Fruit fly (Drosophila melanogaster) whole organism, adult: ENCODE results near the gene CG34250.

Experiments
- CG11617 ChIP-seq: fragments of 200-800 bp; sonication (Bioruptor generic); optimal IDR thresholded peaks from 2 replicates; lab custom pipeline; 2017; ENCODE audit warnings: mild to moderate bottlenecking, missing biosample characterization, missing genetic modification reagents, missing genetic modification characterization
- CG12768 ChIP-seq: fragments of 200-800 bp; sonication (Bioruptor generic); optimal IDR thresholded peaks from 2 replicates; lab custom pipeline; 2017; ENCODE audit warnings: missing biosample characterization, missing genetic modification characterization, mild to moderate bottlenecking, moderate library complexity, missing genetic modification reagents
- CG14711 ChIP-seq: fragments of 200-800 bp; sonication (Bioruptor generic); optimal IDR thresholded peaks from 2 replicates; lab custom pipeline; 2018; ENCODE audit warnings: missing biosample characterization, mild to moderate bottlenecking, missing genetic modification characterization, moderate library complexity
- CG1620 ChIP-seq: fragments of 200-800 bp; sonication (Bioruptor generic); optimal IDR thresholded peaks from 2 replicates; lab custom pipeline; 2016; ENCODE audit warnings: missing biosample characterization, missing genetic modification characterization
- CG33017 ChIP-seq: fragments of 200-800 bp; sonication (Bioruptor generic); optimal IDR thresholded peaks from 2 replicates; lab custom pipeline; 2018; ENCODE audit warnings: missing biosample characterization, mild to moderate bottlenecking, missing genetic modification characterization, moderate library complexity
- CG5204 ChIP-seq: fragments of 200-800 bp; sonication (Bioruptor generic); optimal IDR thresholded peaks from 2 replicates; lab custom pipeline; 2016; ENCODE audit warnings: missing biosample characterization, missing genetic modification characterization
- CG7045 ChIP-seq: fragments of 200-800 bp; sonication (Bioruptor generic); optimal IDR thresholded peaks from 2 replicates; lab custom pipeline; 2017; ENCODE audit warnings: missing biosample characterization, mild to moderate bottlenecking, missing genetic modification characterization
- CG7101 ChIP-seq: fragments of 200-800 bp; sonication (Bioruptor generic); optimal IDR thresholded peaks from 2 replicates; lab custom pipeline; 2018; ENCODE audit warnings: missing biosample characterization, mild to moderate bottlenecking, missing genetic modification characterization, moderate library complexity
- Clk ChIP-seq: fragments of 200-800 bp; sonication (Bioruptor generic); optimal IDR thresholded peaks from 2 replicates; lab custom pipeline; 2017; ENCODE audit warnings: missing biosample characterization, missing genetic modification characterization
- Crg-1 ChIP-seq: fragments of 200-800 bp; sonication (Bioruptor generic); optimal IDR thresholded peaks from 2 replicates; lab custom pipeline; 2016; ENCODE audit warnings: missing biosample characterization, missing genetic modification characterization
- Hr96 ChIP-seq: fragments of 200-800 bp; sonication (Bioruptor generic); optimal IDR thresholded peaks from 2 replicates; lab custom pipeline; 2016; ENCODE audit warnings: missing biosample characterization, missing genetic modification characterization
- Mnt ChIP-seq: fragments of 200-800 bp; sonication (Bioruptor generic); optimal IDR thresholded peaks from 2 replicates; lab custom pipeline; 2016; ENCODE audit warnings: missing biosample characterization, mild to moderate bottlenecking, missing genetic modification characterization
- bab1 ChIP-seq: fragments of 200-800 bp; sonication (Bioruptor generic); optimal IDR thresholded peaks from 3 replicates; lab custom pipeline; 2019; ENCODE audit warnings: missing biosample characterization, mild to moderate bottlenecking, missing genetic modification characterization, moderate library complexity
- cic ChIP-seq: fragments of 200-800 bp; sonication (Bioruptor generic); optimal IDR thresholded peaks from 2 replicates; lab custom pipeline; 2017; ENCODE audit warnings: missing biosample characterization, mild to moderate bottlenecking, missing genetic modification characterization, moderate library complexity
- cnc ChIP-seq, 2 experiments: fragments of >200 bp; optimal IDR thresholded peaks; 2 replicates each; lab custom pipeline; 2017
- kay ChIP-seq: fragments of 200-800 bp; sonication (Bioruptor generic); peaks from one replicate; lab custom pipeline; 2016; ENCODE audit warnings: missing biosample characterization, missing genetic modification characterization, borderline replicate concordance
- ovo ChIP-seq: fragments of 200-800 bp; sonication (Bioruptor generic); optimal IDR thresholded peaks from 2 replicates; lab custom pipeline; 2016; ENCODE audit warnings: missing biosample characterization, missing genetic modification characterization
- pad ChIP-seq: fragments of 200-800 bp; sonication (Bioruptor generic); optimal IDR thresholded peaks from 3 replicates; lab custom pipeline; 2017; ENCODE audit warnings: missing biosample characterization, missing genetic modification characterization, mild to moderate bottlenecking, moderate library complexity, missing genetic modification reagents
- tj ChIP-seq: fragments of 200-800 bp; sonication (Bioruptor generic); optimal IDR thresholded peaks from 3 replicates; lab custom pipeline; 2017; ENCODE audit warnings: missing biosample characterization, mild to moderate bottlenecking, missing genetic modification characterization, moderate library complexity
- toe ChIP-seq: fragments of 200-800 bp; sonication (Bioruptor generic); optimal IDR thresholded peaks from 2 replicates; lab custom pipeline; 2016; ENCODE audit warnings: missing biosample characterization, missing genetic modification characterization

The CG34250 gene

DNA sequence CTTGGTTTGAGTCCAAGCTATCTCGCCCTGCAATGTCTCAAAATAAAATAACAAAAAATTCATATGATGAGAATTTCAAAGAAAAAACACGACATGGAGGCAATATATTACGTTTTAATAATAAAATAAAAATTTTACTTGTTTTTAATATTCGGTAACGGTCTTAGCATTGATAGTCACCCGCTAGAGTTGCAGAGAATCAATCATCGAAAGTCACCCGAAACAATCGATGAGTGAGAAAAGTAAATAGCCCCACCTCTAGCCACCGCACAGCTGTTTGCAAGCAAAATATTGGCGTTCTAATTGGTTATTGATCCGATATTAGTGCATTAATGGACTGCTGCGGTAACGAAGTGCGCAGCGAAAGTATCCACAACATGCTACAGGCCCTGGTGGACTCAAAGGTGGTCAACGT, at the start of gene CG34250:
Gene CG34250 (plus strand): TSS at position 244 of the 415 bp plus-strand sequence.
- peak; percentile 10 for TF ChIP-seq cic (GFP tag; lab: Kevin White, UChicago)
- peak; percentile 55 for TF ChIP-seq CG11617 (GFP tag; lab: Kevin White, UChicago)
- TF ChIP-seq toe (GFP tag; lab: Kevin White, UChicago): peak; percentile 45
- peak; percentile 52 for TF ChIP-seq tj
- TF ChIP-seq bab1 (GFP tag; lab: Kevin White, UChicago): peak; percentile 83
- TF ChIP-seq CG7101: no peak
- TF ChIP-seq Crg-1 (GFP tag; lab: Kevin White, UChicago): peak; percentile 51
- peak; percentile 52 for TF ChIP-seq CG7045 (GFP tag; lab: Kevin White, UChicago)
- TF ChIP-seq ovo (GFP tag; lab: Kevin White, UChicago): peak; percentile 42
- TF ChIP-seq Hr96: no peak
- no peak for TF ChIP-seq cnc (optimal IDR thresholded peaks at IDR 0.05; lab: Kevin White, UChicago)
- peak; percentile 67 for TF ChIP-seq CG14711
- TF ChIP-seq CG12768 (GFP tag; lab: Kevin White, UChicago): no peak
- TF ChIP-seq Clk: no peak
- no peak for TF ChIP-seq CG5204 (GFP tag; lab: Kevin White, UChicago)
- TF ChIP-seq CG33017 (tag; lab: Kevin White, UChicago): no peak
- TF ChIP-seq pad (GFP tag; lab: Kevin White, UChicago): no peak
- TF ChIP-seq kay (GFP tag; lab: Kevin White, UChicago): peak; percentile 80
- peak; percentile 33 for TF ChIP-seq CG1620 (GFP tag; lab: Kevin White, UChicago)
- TF ChIP-seq Mnt (GFP tag; lab: Kevin White, UChicago): peak; percentile 51

DNA sequence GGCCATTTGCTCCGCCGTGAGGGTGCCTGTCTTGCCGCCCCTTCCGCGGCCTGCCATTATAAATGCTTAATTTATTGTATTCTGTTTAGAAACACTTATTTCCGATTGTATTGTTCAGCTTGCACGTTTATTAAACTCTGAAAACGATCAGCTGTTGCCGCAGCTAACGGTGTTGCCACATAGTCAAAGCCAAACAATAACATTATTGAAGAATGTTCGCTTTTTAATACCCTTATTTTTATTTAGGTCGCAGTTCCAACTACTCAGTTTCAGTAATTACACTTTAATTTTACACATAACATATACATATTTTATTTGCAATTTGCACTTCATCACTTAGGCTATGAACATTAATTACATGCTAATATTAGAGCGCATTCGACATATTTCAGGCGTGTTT, 49.0 kb upstream of the CG34250 start, which contains the start of gene Polr3G:
Gene Polr3G (minus strand): TSS at position 118 of the 400 bp plus-strand sequence.
- no peak for TF ChIP-seq pad (GFP tag; lab: Kevin White, UChicago)
- TF ChIP-seq CG7101: peak; percentile 10
- TF ChIP-seq bab1 (GFP tag; lab: Kevin White, UChicago): peak; percentile 21
- TF ChIP-seq Mnt (GFP tag; lab: Kevin White, UChicago): peak; percentile 4
- TF ChIP-seq cic (GFP tag; lab: Kevin White, UChicago): no peak
- peak; percentile 18 for TF ChIP-seq CG11617 (GFP tag; lab: Kevin White, UChicago)
- no peak for TF ChIP-seq CG12768 (GFP tag; lab: Kevin White, UChicago)
- TF ChIP-seq Crg-1 (GFP tag; lab: Kevin White, UChicago): no peak
- TF ChIP-seq CG1620 (GFP tag; lab: Kevin White, UChicago): no peak
- no peak for TF ChIP-seq CG33017 (tag; lab: Kevin White, UChicago)

DNA sequence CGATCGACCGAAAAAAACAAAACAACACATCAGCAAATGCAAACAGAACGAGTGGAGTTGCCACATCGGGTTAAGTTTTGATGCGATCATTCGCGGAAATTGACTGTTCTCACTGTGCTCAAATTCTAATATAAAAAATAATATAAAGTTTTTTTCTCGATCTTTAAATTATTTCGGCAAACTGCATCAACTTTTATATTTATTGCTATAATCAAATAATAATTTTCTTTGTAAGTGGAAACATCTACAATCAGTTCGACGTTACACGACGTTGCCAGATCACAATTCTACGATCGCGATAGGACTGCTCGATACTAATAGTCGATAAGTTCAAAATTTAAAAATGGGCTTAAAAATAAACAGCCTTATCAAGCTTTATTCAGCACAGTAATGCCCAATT, 47.2 kb upstream of the CG34250 start, which contains the start of gene Gorab:
Gene Gorab (minus strand): TSS at position 58 of the 400 bp plus-strand sequence.
- TF ChIP-seq Hr96 (peak; percentile 55), CG14711 (peak; percentile 82), CG12768 (GFP tag; lab: Kevin White, UChicago) (peak; percentile 4), CG5204 (GFP tag; lab: Kevin White, UChicago) (no peak), pad (GFP tag; lab: Kevin White, UChicago) (peak; percentile 54), CG7045 (GFP tag; lab: Kevin White, UChicago) (peak; percentile 73), CG33017 (tag; lab: Kevin White, UChicago) (peak; percentile 59), ovo (GFP tag; lab: Kevin White, UChicago) (peak; percentile 43), CG11617 (GFP tag; lab: Kevin White, UChicago) (peak; percentile 74), Mnt (GFP tag; lab: Kevin White, UChicago) (peak; percentile 63), Crg-1 (GFP tag; lab: Kevin White, UChicago) (peak; percentile 67), CG7101 (peak; percentile 79), Clk (peak; percentile 58), CG1620 (GFP tag; lab: Kevin White, UChicago) (peak; percentile 87), tj (peak; percentile 61), cnc (optimal IDR thresholded peaks at IDR 0.05; lab: Kevin White, UChicago) (no peak), cic (GFP tag; lab: Kevin White, UChicago) (no peak), toe (GFP tag; lab: Kevin White, UChicago) (peak; percentile 76), kay (GFP tag; lab: Kevin White, UChicago) (no peak), bab1 (GFP tag; lab: Kevin White, UChicago) (peak; percentile 88)

DNA sequence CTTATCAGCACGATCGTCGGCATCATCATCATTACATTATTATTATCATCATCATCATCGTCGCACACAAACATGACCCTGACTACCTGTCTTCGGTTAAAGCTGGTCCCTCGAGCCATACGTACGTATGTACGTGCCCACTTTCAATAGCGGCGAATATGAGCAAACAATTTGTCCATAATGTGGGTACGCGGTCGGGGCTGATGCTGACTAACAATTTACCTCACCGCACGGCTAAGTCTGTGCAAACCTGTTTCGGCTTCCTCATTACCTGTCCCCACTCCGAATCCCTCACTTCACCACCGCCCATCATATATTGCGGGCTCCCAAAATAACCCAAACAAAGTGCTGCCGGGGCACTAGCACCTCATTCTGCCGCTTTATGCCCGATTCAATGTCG, 45.6 kb upstream of the CG34250 start:
- no peak for TF ChIP-seq Hr96
- no peak for TF ChIP-seq CG7101
- no peak for TF ChIP-seq Mnt (GFP tag; lab: Kevin White, UChicago)
- no peak for TF ChIP-seq kay (GFP tag; lab: Kevin White, UChicago)
- TF ChIP-seq cnc (optimal IDR thresholded peaks at IDR 0.05; lab: Kevin White, UChicago): no peak
- no peak for TF ChIP-seq Crg-1 (GFP tag; lab: Kevin White, UChicago)
- TF ChIP-seq CG11617 (GFP tag; lab: Kevin White, UChicago): no peak
- no peak for TF ChIP-seq CG1620 (GFP tag; lab: Kevin White, UChicago)
- no peak for TF ChIP-seq CG5204 (GFP tag; lab: Kevin White, UChicago)
- TF ChIP-seq toe (GFP tag; lab: Kevin White, UChicago): no peak
- no peak for TF ChIP-seq tj
- TF ChIP-seq CG7045 (GFP tag; lab: Kevin White, UChicago): no peak
- TF ChIP-seq CG14711: no peak
- TF ChIP-seq pad (GFP tag; lab: Kevin White, UChicago): no peak
- TF ChIP-seq cic (GFP tag; lab: Kevin White, UChicago): no peak
- TF ChIP-seq ovo (GFP tag; lab: Kevin White, UChicago): no peak

DNA sequence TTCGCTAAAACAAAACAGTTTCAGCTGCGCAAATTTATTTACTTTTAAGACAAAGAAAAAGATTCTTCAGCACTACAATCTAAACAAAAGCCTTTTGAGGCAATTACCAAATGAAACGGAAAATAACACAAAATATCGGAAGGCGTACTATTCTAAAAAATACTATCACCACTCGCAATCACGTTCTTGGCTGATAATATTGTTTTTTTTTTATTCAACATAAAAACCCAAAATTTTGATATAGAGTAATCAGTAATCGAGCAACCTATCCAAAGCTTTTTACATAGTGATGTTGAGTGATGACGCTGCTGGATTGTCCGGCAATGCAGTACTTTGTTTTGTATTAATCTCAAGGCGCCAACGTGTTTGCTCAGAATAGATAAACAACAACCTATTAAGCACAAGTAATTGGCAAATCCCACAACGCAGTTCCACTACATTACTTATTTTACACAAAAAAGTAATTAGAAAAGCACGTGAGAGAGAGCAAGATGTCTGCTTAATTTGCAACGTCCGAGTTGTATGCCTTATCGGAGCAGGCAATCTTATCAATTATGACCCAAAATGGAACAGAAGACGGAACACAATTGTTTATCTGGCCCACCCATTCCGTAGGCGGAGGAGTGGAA, 45.0 kb upstream of the CG34250 start:
- TF ChIP-seq pad (GFP tag; lab: Kevin White, UChicago) (peak; percentile 22), Clk (peak; percentile 15), CG7101 (peak; percentile 51), CG7045 (GFP tag; lab: Kevin White, UChicago) (peak; percentile 40), Hr96 (no peak), CG5204 (GFP tag; lab: Kevin White, UChicago) (no peak), cic (GFP tag; lab: Kevin White, UChicago) (peak; percentile 84), cnc (optimal IDR thresholded peaks at IDR 0.05; lab: Kevin White, UChicago) (peak in 1 of 2 experiments; percentile 26), CG1620 (GFP tag; lab: Kevin White, UChicago) (no peak), Mnt (GFP tag; lab: Kevin White, UChicago) (peak; percentile 66), tj (peak; percentile 13), toe (GFP tag; lab: Kevin White, UChicago) (no peak), ovo (GFP tag; lab: Kevin White, UChicago) (no peak), bab1 (GFP tag; lab: Kevin White, UChicago) (no peak), CG14711 (peak; percentile 24), CG12768 (GFP tag; lab: Kevin White, UChicago) (peak; percentile 9), Crg-1 (GFP tag; lab: Kevin White, UChicago) (no peak), kay (GFP tag; lab: Kevin White, UChicago) (no peak), CG33017 (tag; lab: Kevin White, UChicago) (peak; percentile 52), CG11617 (GFP tag; lab: Kevin White, UChicago) (peak; percentile 17)
